ENCODE assay signal across 1 fruit fly cellular context in the genomic region with DNA sequence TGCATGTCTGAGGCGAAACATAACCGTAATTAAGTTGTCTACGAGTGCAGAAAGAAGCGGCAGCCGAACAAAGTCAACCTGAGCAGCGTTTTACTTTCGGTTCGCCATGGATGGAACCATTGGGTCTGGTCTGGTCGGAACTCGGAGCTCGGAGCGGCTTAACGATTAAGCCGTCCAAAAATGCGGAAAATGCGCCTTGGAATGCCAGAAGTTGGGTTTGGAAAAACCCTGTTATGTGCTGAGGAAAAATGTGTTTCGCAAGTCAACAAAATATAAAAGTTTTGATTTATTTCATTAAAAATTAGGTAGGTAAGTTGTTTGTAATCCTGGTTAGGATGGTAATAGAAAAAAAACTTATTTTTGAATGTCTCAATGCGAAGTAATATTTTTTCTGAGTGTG.
A peak's percentile ranks its signal among the peaks of the same experiment; 100 is the strongest.
TF ChIP-seq lines count a peak whose summit lies in the region.

No protein-coding gene starts in this region.

TF ChIP-seq in whole organism, embryonic, 481 proteins besides CTCF, POLR2A, EP300 and RAD21 (continued from another document):
- no peak for TF ChIP-seq Ssrp (tag; optimal IDR thresholded peaks at IDR 0.05; lab: Kevin White, UChicago)
- TF ChIP-seq danr (GFP tag; IDR thresholded peaks at IDR 0.05; lab: Robert Waterston, UW), result no peak
- peak; percentile 24 for TF ChIP-seq CG10979 (tag; optimal IDR thresholded peaks at IDR 0.05; lab: Kevin White, UChicago)
- TF ChIP-seq CG8765 (GFP tag; IDR thresholded peaks at IDR 0.05; lab: Robert Waterston, UW), result no peak
- no peak for TF ChIP-seq CG33213 (GFP tag; optimal IDR thresholded peaks at IDR 0.05; lab: Kevin White, UChicago)
- TF ChIP-seq CG3726 (GFP tag; IDR thresholded peaks at IDR 0.05; lab: Robert Waterston, UW), result no peak
- TF ChIP-seq Dek (tag; optimal IDR thresholded peaks at IDR 0.05; lab: Kevin White, UChicago), result no peak
- no peak for TF ChIP-seq fd102C (GFP tag; optimal IDR thresholded peaks at IDR 0.05; lab: Kevin White, UChicago)
- TF ChIP-seq CG18619 (GFP tag; optimal IDR thresholded peaks at IDR 0.05; lab: Kevin White, UChicago), result no peak
- no peak for TF ChIP-seq CG9876 (GFP tag; optimal IDR thresholded peaks at IDR 0.05; lab: Kevin White, UChicago)
- TF ChIP-seq zen2 (GFP tag; IDR thresholded peaks at IDR 0.05; lab: Robert Waterston, UW; ENCODE audit: partially characterized antibody), result no peak
- TF ChIP-seq MTF-1 (GFP tag; optimal IDR thresholded peaks at IDR 0.05; lab: Kevin White, UChicago; ENCODE audit: borderline replicate concordance), result no peak
- TF ChIP-seq abd-A (tag; optimal IDR thresholded peaks at IDR 0.05; lab: Kevin White, UChicago), result no peak
- TF ChIP-seq CG14441 (GFP tag; IDR thresholded peaks at IDR 0.05; lab: Robert Waterston, UW), result no peak
- no peak for TF ChIP-seq crc (GFP tag; optimal IDR thresholded peaks at IDR 0.05; lab: Kevin White, UChicago)
- no peak for TF ChIP-seq CG8089 (GFP tag; optimal IDR thresholded peaks at IDR 0.05; lab: Kevin White, UChicago)
- no peak for TF ChIP-seq grau (tag; optimal IDR thresholded peaks at IDR 0.05; lab: Kevin White, UChicago)
- TF ChIP-seq CG11504 (tag; optimal IDR thresholded peaks at IDR 0.05; lab: Kevin White, UChicago), result no peak
- no peak for TF ChIP-seq cg (GFP tag; optimal IDR thresholded peaks at IDR 0.05; lab: Kevin White, UChicago)
- no peak for TF ChIP-seq D19A (tag; optimal IDR thresholded peaks at IDR 0.05; lab: Kevin White, UChicago)
- TF ChIP-seq vnd (GFP tag; IDR thresholded peaks at IDR 0.05; lab: Robert Waterston, UW; ENCODE audit: partially characterized antibody), result no peak
- TF ChIP-seq trem (tag; optimal IDR thresholded peaks at IDR 0.05; lab: Kevin White, UChicago), result no peak
- no peak for TF ChIP-seq croc (GFP tag; conservative IDR thresholded peaks at IDR 0.05; lab: Robert Waterston, UW)
- no peak for TF ChIP-seq jigr1 (GFP tag; IDR thresholded peaks at IDR 0.05; lab: Robert Waterston, UW)
- TF ChIP-seq Lhr (GFP tag; optimal IDR thresholded peaks at IDR 0.05; lab: Kevin White, UChicago), result no peak
- 0 out of 2 replicates have a peak, but pooled peaks have one; percentile 34 for TF ChIP-seq ara (GFP tag; IDR thresholded peaks at IDR 0.05; lab: Robert Waterston, UW)
